Fruit fly (Drosophila melanogaster) whole organism, pupa: ENCODE measurements around the gene Pus1.

Experiments
- CG10348 ChIP-seq: fragments of 200-800 bp; sonication (Bioruptor generic); IDR thresholded peaks from 2 replicates; pipeline ENCODE4 v1.3.6; 2022; ENCODE audit warnings: missing biosample characterization, missing genetic modification characterization
- CG12605 ChIP-seq: fragments of 200-800 bp; sonication (Bioruptor generic); IDR thresholded peaks from 2 replicates; pipeline ENCODE4 v1.3.6; 2022; ENCODE audit warnings: missing biosample characterization, missing genetic modification characterization
- CG14655 ChIP-seq: fragments of 200-800 bp; sonication (Bioruptor generic); optimal IDR thresholded peaks from 3 replicates; lab custom pipeline; 2017; ENCODE audit warnings: mild to moderate bottlenecking, missing biosample characterization, missing genetic modification reagents, missing genetic modification characterization
- CG15710 ChIP-seq: fragments of 200-800 bp; sonication (Bioruptor generic); optimal IDR thresholded peaks from 2 replicates; lab custom pipeline; 2018; ENCODE audit warnings: missing biosample characterization, mild to moderate bottlenecking, missing genetic modification characterization, moderate library complexity
- CG34367 ChIP-seq: fragments of 200-800 bp; sonication (Bioruptor generic); optimal IDR thresholded peaks from 2 replicates; lab custom pipeline; 2018; ENCODE audit warnings: missing biosample characterization, mild to moderate bottlenecking, missing genetic modification characterization
- CG4496 ChIP-seq: fragments of 200-800 bp; sonication (Bioruptor generic); IDR thresholded peaks from 3 replicates; pipeline ENCODE4 v1.3.6; 2022; ENCODE audit warnings: missing biosample characterization, missing genetic modification characterization
- CG8301 ChIP-seq: fragments of 200-800 bp; sonication (Bioruptor generic); optimal IDR thresholded peaks from 2 replicates; lab custom pipeline; 2018; ENCODE audit warnings: missing biosample characterization, mild to moderate bottlenecking, missing genetic modification characterization
- CG9948 ChIP-seq: fragments of 200-800 bp; sonication (Bioruptor generic); optimal IDR thresholded peaks from 2 replicates; lab custom pipeline; 2018; ENCODE audit warnings: missing biosample characterization, mild to moderate bottlenecking, missing genetic modification characterization, moderate library complexity
- D1 ChIP-seq: fragments of 200-800 bp; sonication (Bioruptor generic); optimal IDR thresholded peaks from 2 replicates; lab custom pipeline; 2018; ENCODE audit warnings: missing biosample characterization, mild to moderate bottlenecking, missing genetic modification characterization, moderate library complexity
- EcR ChIP-seq: fragments of 200-800 bp; sonication (Bioruptor generic); optimal IDR thresholded peaks from 3 replicates; lab custom pipeline; 2019; ENCODE audit warnings: missing biosample characterization, missing genetic modification characterization, mild to moderate bottlenecking, moderate library complexity, missing genetic modification reagents
- Ets98B ChIP-seq: fragments of 200-800 bp; sonication (Bioruptor generic); IDR thresholded peaks from 2 replicates; pipeline ENCODE4 v1.3.6; 2022; ENCODE audit warnings: missing biosample characterization, missing genetic modification characterization
- Pif1A ChIP-seq: fragments of 200-800 bp; sonication (Bioruptor generic); optimal IDR thresholded peaks from 3 replicates; lab custom pipeline; 2016; ENCODE audit warnings: missing biosample characterization, missing genetic modification characterization
- fd96Ca ChIP-seq: fragments of 200-800 bp; sonication (Bioruptor generic); IDR thresholded peaks from 3 replicates; pipeline ENCODE4 v1.3.6; 2022; ENCODE audit warnings: missing biosample characterization, missing genetic modification characterization
- rn ChIP-seq: fragments of 200-800 bp; sonication (Bioruptor generic); IDR thresholded peaks from 2 replicates; pipeline ENCODE4 v1.3.6; 2022; ENCODE audit warnings: missing biosample characterization, missing genetic modification characterization

DNA sequence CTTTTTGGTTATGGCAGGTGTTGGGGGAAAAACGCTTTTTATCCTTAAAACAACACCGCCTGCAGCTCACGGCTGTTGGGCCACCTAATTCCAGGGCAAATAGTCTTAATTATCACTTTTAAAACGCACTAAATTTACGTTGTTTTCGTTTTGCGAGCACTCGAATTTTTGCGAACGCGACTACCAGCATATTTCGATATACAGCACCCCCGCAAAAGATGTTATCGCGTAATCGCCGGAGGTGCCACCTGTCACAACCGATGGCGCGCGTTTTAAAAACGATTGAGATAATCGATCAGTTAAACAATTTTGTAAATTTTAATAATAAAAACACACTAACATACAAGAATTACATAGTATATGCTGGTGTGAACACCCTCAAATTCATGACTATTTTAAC, 40.4 kb downstream of the Pus1 start, which contains the start of gene Stat92E:
- TF ChIP-seq Ets98B (GFP tag; lab: Robert Waterston, UW) = no peak
- no peak for TF ChIP-seq rn (GFP tag; lab: Robert Waterston, UW)
- no peak for TF ChIP-seq Pif1A (GFP tag; lab: Kevin White, UChicago)
- no peak for TF ChIP-seq EcR
- no peak for TF ChIP-seq CG10348 (GFP tag; lab: Robert Waterston, UW)
- TF ChIP-seq CG14655 = no peak
- TF ChIP-seq CG8301 = no peak
- no peak for TF ChIP-seq CG34367 (tag; lab: Kevin White, UChicago)
- no peak for TF ChIP-seq CG12605
- TF ChIP-seq CG15710 (tag; lab: Kevin White, UChicago) = no peak
- TF ChIP-seq D1 (tag; lab: Kevin White, UChicago) = no peak
- no peak for TF ChIP-seq CG4496 (GFP tag; lab: Robert Waterston, UW)
- TF ChIP-seq fd96Ca = no peak
- TF ChIP-seq CG9948 (tag; lab: Kevin White, UChicago) = no peak
